Worm (Caenorhabditis elegans) whole organism, L1 larva: ENCODE data around the gene F41G3.6.
A peak's percentile ranks its signal among the peaks of the same experiment; 100 is the strongest.

Source experiments
- C16A3.4 ChIP-seq: fragments of 150-350 bp; optimal IDR thresholded peaks from 2 replicates; lab custom pipeline; 2014; ENCODE audit warnings: missing biosample characterization, missing genetic modification characterization
- C34B4.2 ChIP-seq: sonication (generic microtip); optimal IDR thresholded peaks from 2 replicates; lab custom pipeline; 2017; ENCODE audit warnings: mild to moderate bottlenecking, missing genetic modification characterization, missing compliant biosample characterization
- F16B12.6 ChIP-seq: fragments of 150-350 bp; optimal IDR thresholded peaks from 2 replicates; lab custom pipeline; 2014; ENCODE audit warnings: missing biosample characterization, missing genetic modification characterization
- aha-1 ChIP-seq: fragments of 150-350 bp; optimal IDR thresholded peaks from 2 replicates; lab custom pipeline; 2014; ENCODE audit warnings: missing biosample characterization, missing genetic modification characterization
- alr-1 ChIP-seq: fragments of 200-800 bp; sonication (Bioruptor generic); optimal IDR thresholded peaks from 2 replicates; lab custom pipeline; 2018; ENCODE audit warnings: borderline replicate concordance, mild to moderate bottlenecking, missing genetic modification characterization, missing compliant biosample characterization
- aly-2 ChIP-seq: fragments of 150-350 bp; optimal IDR thresholded peaks from 2 replicates; lab custom pipeline; 2014; ENCODE audit warnings: missing biosample characterization, missing genetic modification characterization
- ama-1 ChIP-seq: fragments of 150-350 bp; optimal IDR thresholded peaks from 2 replicates; lab custom pipeline; 2014
- blmp-1 ChIP-seq: fragments of 150-350 bp; optimal IDR thresholded peaks from 2 replicates; lab custom pipeline; 2014; ENCODE audit warnings: missing biosample characterization, missing genetic modification characterization
- ceh-63 ChIP-seq: fragments of 200-800 bp; sonication (Bioruptor generic); optimal IDR thresholded peaks from 2 replicates; lab custom pipeline; 2018; ENCODE audit warnings: mild to moderate bottlenecking, missing genetic modification characterization, missing compliant biosample characterization
- ceh-8 ChIP-seq: fragments of 200-800 bp; sonication (Bioruptor generic); optimal IDR thresholded peaks from 2 replicates; lab custom pipeline; 2018; ENCODE audit warnings: mild to moderate bottlenecking, missing genetic modification characterization, moderate library complexity, missing compliant biosample characterization
- ceh-82 ChIP-seq, 3 experiments: fragments of 150-350 bp in 1 of 3; sonication (generic microtip) in 2 of 3; optimal IDR thresholded peaks; 2 replicates each; lab custom pipeline; 2014 to 2017; ENCODE audit warnings: missing biosample characterization in 3 of 3, missing genetic modification characterization in 3 of 3
- ceh-88 ChIP-seq: fragments of 200-800 bp; sonication (Bioruptor generic); IDR thresholded peaks from 2 replicates; pipeline ENCODE4 v1.3.6; 2022; ENCODE audit warnings: missing genetic modification characterization, missing compliant biosample characterization
- dpl-1 ChIP-seq, 3 experiments: fragments of 150-350 bp in 2 of 3; sonication (generic microtip) in 1 of 3; optimal IDR thresholded peaks; 2 replicates each; lab custom pipeline; 2014 to 2017; ENCODE audit warnings: missing biosample characterization in 3 of 3, missing genetic modification characterization in 3 of 3, missing genetic modification reagents in 3 of 3
- dsc-1 ChIP-seq: sonication (generic microtip); optimal IDR thresholded peaks from 2 replicates; lab custom pipeline; 2016; ENCODE audit warnings: mild to moderate bottlenecking, missing genetic modification characterization, missing compliant biosample characterization
- efl-1 ChIP-seq, 4 experiments: fragments of 150-350 bp; optimal IDR thresholded peaks in 3 of 4; peaks in 1 of 4; 1 replicate in 1 of 4; 2 replicates in 3 of 4; lab custom pipeline; 2014; ENCODE audit warnings: missing biosample characterization in 2 of 4, missing genetic modification characterization in 2 of 4, missing genetic modification reagents in 2 of 4
- efl-3 ChIP-seq: fragments of 200-800 bp; sonication (Bioruptor generic); optimal IDR thresholded peaks from 2 replicates; lab custom pipeline; 2018; ENCODE audit warnings: mild to moderate bottlenecking, missing genetic modification characterization, missing compliant biosample characterization
- egl-27 ChIP-seq, 2 experiments: fragments of 150-350 bp in 1 of 2; sonication (generic microtip); optimal IDR thresholded peaks; 3 replicates each; lab custom pipeline; 2017 to 2018; ENCODE audit warnings: missing biosample characterization in 2 of 2, missing genetic modification characterization in 2 of 2, missing genetic modification reagents in 2 of 2
- ets-5 ChIP-seq: fragments of 200-800 bp; sonication (Bioruptor generic); IDR thresholded peaks from 2 replicates; pipeline ENCODE4 v1.3.6; 2022; ENCODE audit warnings: missing genetic modification characterization, missing compliant biosample characterization
- fkh-4 ChIP-seq: sonication (generic microtip); optimal IDR thresholded peaks from 2 replicates; lab custom pipeline; 2016; ENCODE audit warnings: missing compliant biosample characterization, missing genetic modification characterization, borderline replicate concordance
- fos-1 ChIP-seq: fragments of 150-350 bp; optimal IDR thresholded peaks from 2 replicates; lab custom pipeline; 2014; ENCODE audit warnings: missing biosample characterization, missing genetic modification characterization
- grh-1 ChIP-seq: fragments of 200-800 bp; sonication (Bioruptor generic); IDR thresholded peaks from 2 replicates; pipeline ENCODE4 v1.3.6; 2022; ENCODE audit warnings: missing genetic modification reagents, missing genetic modification characterization, missing compliant biosample characterization
- hlh-17 ChIP-seq: fragments of 200-800 bp; sonication (Bioruptor generic); optimal IDR thresholded peaks from 2 replicates; lab custom pipeline; 2018; ENCODE audit warnings: missing genetic modification characterization, mild to moderate bottlenecking, missing compliant biosample characterization, moderate library complexity, borderline replicate concordance
- hlh-4 ChIP-seq: sonication (generic microtip); optimal IDR thresholded peaks from 2 replicates; lab custom pipeline; 2016; ENCODE audit warnings: mild to moderate bottlenecking, missing genetic modification characterization, missing compliant biosample characterization
- isw-1 ChIP-seq: fragments of 200-800 bp; sonication (Bioruptor generic); IDR thresholded peaks from 2 replicates; pipeline ENCODE4 v1.3.6; 2022; ENCODE audit warnings: missing genetic modification characterization, missing compliant biosample characterization
- lir-3 ChIP-seq: sonication (generic microtip); optimal IDR thresholded peaks from 2 replicates; lab custom pipeline; 2016; ENCODE audit warnings: mild to moderate bottlenecking, missing genetic modification characterization, moderate library complexity, missing compliant biosample characterization; ENCODE audit not compliant: poor library complexity
- mef-2 ChIP-seq: fragments of 150-350 bp; optimal IDR thresholded peaks from 2 replicates; lab custom pipeline; 2014; ENCODE audit warnings: missing biosample characterization, missing genetic modification characterization
- mep-1 ChIP-seq: fragments of 150-350 bp; optimal IDR thresholded peaks from 2 replicates; lab custom pipeline; 2014; ENCODE audit warnings: missing biosample characterization, missing genetic modification characterization
- nhr-11 ChIP-seq: fragments of 150-350 bp; optimal IDR thresholded peaks from 2 replicates; lab custom pipeline; 2014; ENCODE audit warnings: missing biosample characterization, missing genetic modification characterization
- nhr-20 ChIP-seq: sonication (generic microtip); optimal IDR thresholded peaks from 2 replicates; lab custom pipeline; 2016; ENCODE audit warnings: mild to moderate bottlenecking, missing genetic modification characterization, missing compliant biosample characterization
- nhr-28 ChIP-seq: fragments of 150-350 bp; optimal IDR thresholded peaks from 2 replicates; lab custom pipeline; 2014; ENCODE audit warnings: missing biosample characterization, missing genetic modification characterization
- nhr-47 ChIP-seq: sonication (generic microtip); optimal IDR thresholded peaks from 2 replicates; lab custom pipeline; 2016; ENCODE audit warnings: mild to moderate bottlenecking, missing genetic modification characterization, moderate library complexity, missing compliant biosample characterization
- nhr-71 ChIP-seq: sonication (generic microtip); optimal IDR thresholded peaks from 2 replicates; lab custom pipeline; 2016; ENCODE audit warnings: mild to moderate bottlenecking, missing genetic modification characterization, moderate library complexity, missing compliant biosample characterization
- nhr-76 ChIP-seq: sonication (generic microtip); optimal IDR thresholded peaks from 2 replicates; lab custom pipeline; 2017; ENCODE audit warnings: missing biosample characterization, missing genetic modification characterization
- nhr-77 ChIP-seq: fragments of 150-350 bp; optimal IDR thresholded peaks from 2 replicates; lab custom pipeline; 2014; ENCODE audit warnings: missing biosample characterization, missing genetic modification characterization
- nhr-84 ChIP-seq: sonication (generic microtip); optimal IDR thresholded peaks from 2 replicates; lab custom pipeline; 2017; ENCODE audit warnings: missing biosample characterization, missing genetic modification characterization
- nhr-85 ChIP-seq: sonication (generic microtip); peaks from one replicate; lab custom pipeline; 2016; ENCODE audit warnings: missing genetic modification characterization, inconsistent platforms, missing compliant biosample characterization
- nhr-90 ChIP-seq: sonication (generic microtip); optimal IDR thresholded peaks from 2 replicates; lab custom pipeline; 2016; ENCODE audit warnings: mild to moderate bottlenecking, missing genetic modification characterization, missing compliant biosample characterization; ENCODE audit not compliant: poor library complexity
- pax-3 ChIP-seq: fragments of 200-800 bp; sonication (Bioruptor generic); optimal IDR thresholded peaks from 2 replicates; lab custom pipeline; 2018; ENCODE audit warnings: mild to moderate bottlenecking, missing genetic modification characterization, moderate library complexity, missing compliant biosample characterization
- pqm-1 ChIP-seq: sonication (generic microtip); optimal IDR thresholded peaks from 3 replicates; lab custom pipeline; 2017; ENCODE audit warnings: missing biosample characterization, missing genetic modification characterization
- snu-23 ChIP-seq: sonication (generic microtip); optimal IDR thresholded peaks from 2 replicates; lab custom pipeline; 2016; ENCODE audit warnings: missing genetic modification characterization, missing compliant biosample characterization
- sox-4 ChIP-seq: sonication (generic microtip); optimal IDR thresholded peaks from 2 replicates; lab custom pipeline; 2016; ENCODE audit warnings: missing genetic modification characterization, missing compliant biosample characterization
- sptf-1 ChIP-seq: fragments of 150-350 bp; optimal IDR thresholded peaks from 2 replicates; lab custom pipeline; 2014; ENCODE audit warnings: missing biosample characterization, missing genetic modification characterization
- sup-37 ChIP-seq: fragments of 200-800 bp; sonication (Bioruptor generic); optimal IDR thresholded peaks from 2 replicates; lab custom pipeline; 2018; ENCODE audit warnings: mild to moderate bottlenecking, missing genetic modification characterization, missing compliant biosample characterization
- swsn-7 ChIP-seq: sonication (generic microtip); optimal IDR thresholded peaks from 2 replicates; lab custom pipeline; 2016; ENCODE audit warnings: missing genetic modification characterization, missing compliant biosample characterization
- unc-130 ChIP-seq: fragments of 150-350 bp; optimal IDR thresholded peaks from 2 replicates; lab custom pipeline; 2017; ENCODE audit warnings: missing biosample characterization, missing genetic modification characterization, inconsistent platforms
- unc-30 ChIP-seq: sonication (generic microtip); optimal IDR thresholded peaks from 2 replicates; lab custom pipeline; 2017; ENCODE audit warnings: missing biosample characterization, missing genetic modification characterization
- unc-62 ChIP-seq: fragments of 150-350 bp; optimal IDR thresholded peaks from 2 replicates; lab custom pipeline; 2014; ENCODE audit warnings: missing biosample characterization, missing genetic modification reagents, missing genetic modification characterization
- unc-86 ChIP-seq: sonication (generic microtip); optimal IDR thresholded peaks from 2 replicates; lab custom pipeline; 2016; ENCODE audit warnings: missing genetic modification characterization, missing compliant biosample characterization
- unc-98 ChIP-seq: fragments of 200-800 bp; sonication (Bioruptor generic); IDR thresholded peaks from 2 replicates; pipeline ENCODE4 v1.3.6; 2022; ENCODE audit warnings: missing genetic modification characterization, missing compliant biosample characterization
- vab-15 ChIP-seq: sonication (generic microtip); optimal IDR thresholded peaks from 2 replicates; lab custom pipeline; 2017; ENCODE audit warnings: missing genotype, mild to moderate bottlenecking, missing genetic modification characterization, missing compliant biosample characterization
- zag-1 ChIP-seq: fragments of 150-350 bp; optimal IDR thresholded peaks from 2 replicates; lab custom pipeline; 2014; ENCODE audit warnings: missing biosample characterization, missing genetic modification characterization

The F41G3.6 gene

DNA sequence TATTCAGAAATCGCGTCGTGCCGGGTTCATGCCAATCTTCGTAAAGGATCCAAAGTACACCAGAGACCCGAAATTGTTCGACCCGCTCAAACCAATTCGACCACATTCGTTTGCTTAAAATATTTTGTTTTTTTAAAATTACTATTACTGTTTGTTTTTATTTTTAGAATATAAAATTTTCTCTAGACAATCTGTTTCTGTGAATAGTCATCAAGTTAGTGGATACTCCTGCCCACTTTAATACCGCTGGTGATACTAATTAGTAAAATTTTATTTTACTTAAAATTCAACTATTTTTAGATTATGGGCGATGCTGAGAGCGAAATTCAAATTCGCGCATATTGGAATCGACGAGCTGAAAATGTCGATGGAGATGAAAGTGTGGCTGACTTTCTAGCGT lies 6.1 kb upstream of the F41G3.6 start, which contains the start of gene T14B4.1:
Gene T14B4.1 (plus strand): TSS at position 301 of the 400 bp plus-strand sequence.
- no peak for TF ChIP-seq nhr-90 (tag; lab: Kevin White, UChicago)
- TF ChIP-seq nhr-11 (tag; lab: Kevin White, UChicago) = no peak
- no peak for TF ChIP-seq ama-1
- TF ChIP-seq unc-62 (GFP tag; lab: Kevin White, UChicago) = no peak

ce11 chrII:6741428-6741827 lies 1.3 kb upstream of the F41G3.6 start, which contains the start of gene exos-8:
exos-8 (plus strand) TSS chrII:6741691.
- TF ChIP-seq efl-3 (GFP tag; lab: Kevin White, UChicago) (no peak), C34B4.2 (tag; lab: Kevin White, UChicago) (no peak), pqm-1 (no peak), lir-3 (tag; lab: Kevin White, UChicago) (peak; percentile 75), isw-1 (GFP tag; lab: Robert Waterston, UW) (no peak; the same call in 1 of the 2 replicates), nhr-20 (tag; lab: Kevin White, UChicago) (peak; percentile 65), pax-3 (peak; percentile 35), C16A3.4 (tag; lab: Kevin White, UChicago) (peak; percentile 65), swsn-7 (tag; lab: Kevin White, UChicago) (peak; percentile 37), nhr-84 (tag; lab: Kevin White, UChicago) (no peak), F16B12.6 (tag; lab: Kevin White, UChicago) (peak; percentile 24), fkh-4 (tag; lab: Kevin White, UChicago) (no peak), unc-86 (tag; lab: Kevin White, UChicago) (no peak), nhr-76 (tag; lab: Kevin White, UChicago) (no peak), ceh-63 (GFP tag; lab: Kevin White, UChicago) (no peak), ets-5 (no peak), zag-1 (tag; lab: Kevin White, UChicago) (no peak), dpl-1 (GFP tag; optimal IDR thresholded peaks at IDR 0.05; lab: Kevin White, UChicago) (peak; percentile 46 to 71 (median 56)), nhr-47 (tag; lab: Kevin White, UChicago) (peak; percentile 60), aha-1 (tag; lab: Kevin White, UChicago) (no peak), ceh-8 (GFP tag; lab: Kevin White, UChicago) (no peak), mef-2 (no peak), dsc-1 (tag; lab: Kevin White, UChicago) (peak; percentile 9), nhr-85 (tag; lab: Kevin White, UChicago) (peak; percentile 59), blmp-1 (tag; lab: Kevin White, UChicago) (peak; percentile 55), nhr-28 (no peak), mep-1 (tag; lab: Kevin White, UChicago) (no peak), sox-4 (tag; lab: Kevin White, UChicago) (no peak), efl-1 (optimal IDR thresholded peaks at IDR 0.05; lab: Kevin White, UChicago) (peak; percentile 68 to 76), efl-1 (GFP tag; optimal IDR thresholded peaks at IDR 0.05 in 1 of 2; lab: Kevin White, UChicago) (peak; percentile 60 to 95), sup-37 (GFP tag; lab: Kevin White, UChicago) (no peak), unc-98 (GFP tag; lab: Robert Waterston, UW) (no peak), vab-15 (tag; lab: Kevin White, UChicago) (peak; percentile 16), alr-1 (tag; lab: Kevin White, UChicago) (no peak), aly-2 (tag; lab: Kevin White, UChicago) (no peak), sptf-1 (tag; lab: Kevin White, UChicago) (no peak), egl-27 (tag; optimal IDR thresholded peaks at IDR 0.05; lab: Kevin White, UChicago) (no peak), ceh-88 (GFP tag; lab: Robert Waterston, UW) (no peak), nhr-71 (peak; percentile 69), fos-1 (peak; percentile 22), unc-30 (no peak), unc-130 (peak; percentile 11), hlh-17 (GFP tag; lab: Kevin White, UChicago) (no peak), snu-23 (peak; percentile 66), grh-1 (GFP tag; lab: Robert Waterston, UW) (no peak), ceh-82 (tag; optimal IDR thresholded peaks at IDR 0.05; lab: Kevin White, UChicago) (peak in 2 of 3 experiments; percentile 33 to 71), ama-1 (no peak), nhr-77 (tag; lab: Kevin White, UChicago) (peak; percentile 63), hlh-4 (tag; lab: Kevin White, UChicago) (no peak)
